Fruit fly (Drosophila melanogaster) whole organism, embryonic: Measurements from ENCODE around the gene Ccdc114.
A peak's percentile ranks its signal among the peaks of the same experiment; 100 is the strongest.

Experiments
- Awh ChIP-seq: fragments of 200-800 bp; sonication (Bioruptor generic); IDR thresholded peaks from 2 replicates; pipeline ENCODE4, ENCODE4 v1.3.6; 2022; ENCODE audit warnings: missing biosample characterization, missing genetic modification characterization
- CG10147 ChIP-seq: fragments of 200-800 bp; sonication (Bioruptor generic); optimal IDR thresholded peaks from 2 replicates; lab custom pipeline; 2019; ENCODE audit warnings: missing biosample characterization, mild to moderate bottlenecking, missing genetic modification characterization, moderate library complexity
- CG12299 ChIP-seq: fragments of 200-800 bp; sonication (Bioruptor generic); optimal IDR thresholded peaks from 2 replicates; lab custom pipeline; 2018; ENCODE audit warnings: missing biosample characterization, mild to moderate bottlenecking, missing genetic modification characterization
- CG13287 ChIP-seq: fragments of 200-800 bp; sonication (Bioruptor generic); IDR thresholded peaks from 2 replicates; pipeline ENCODE4 v1.3.6; 2022; ENCODE audit warnings: missing biosample characterization, missing genetic modification characterization; ENCODE audit not compliant: partially characterized antibody
- CG13775 ChIP-seq: fragments of 200-800 bp; sonication (Bioruptor generic); optimal IDR thresholded peaks from 3 replicates; lab custom pipeline; 2017; ENCODE audit warnings: missing biosample characterization, mild to moderate bottlenecking, missing genetic modification characterization
- CG13894 ChIP-seq: fragments of 200-800 bp; sonication (Bioruptor generic); optimal IDR thresholded peaks from 3 replicates; lab custom pipeline; 2018; ENCODE audit warnings: missing biosample characterization, mild to moderate bottlenecking, missing genetic modification characterization, moderate library complexity
- CG15269 ChIP-seq: fragments of 200-800 bp; sonication (Bioruptor generic); optimal IDR thresholded peaks from 2 replicates; lab custom pipeline; 2018; ENCODE audit warnings: missing biosample characterization, mild to moderate bottlenecking, missing genetic modification characterization, moderate library complexity
- CG1603 ChIP-seq: fragments of 200-800 bp; sonication (Bioruptor generic); optimal IDR thresholded peaks from 2 replicates; lab custom pipeline; 2019; ENCODE audit warnings: missing biosample characterization, mild to moderate bottlenecking, missing genetic modification characterization, moderate library complexity
- CG1832 ChIP-seq: fragments of 200-800 bp; sonication (Bioruptor generic); optimal IDR thresholded peaks from 2 replicates; lab custom pipeline; 2017; ENCODE audit warnings: missing biosample characterization, mild to moderate bottlenecking, missing genetic modification characterization, inconsistent platforms
- CG34224 ChIP-seq: fragments of 200-800 bp; sonication (Bioruptor generic); IDR thresholded peaks from 3 replicates; pipeline ENCODE4 v1.3.6; 2022; ENCODE audit warnings: missing biosample characterization, missing genetic modification characterization; ENCODE audit not compliant: partially characterized antibody
- CG3838 ChIP-seq: fragments of 200-800 bp; sonication (Bioruptor generic); optimal IDR thresholded peaks from 3 replicates; lab custom pipeline; 2016; ENCODE audit warnings: missing biosample characterization, missing genetic modification characterization
- CG9797 ChIP-seq: fragments of 200-800 bp; sonication (Bioruptor generic); optimal IDR thresholded peaks from 3 replicates; lab custom pipeline; 2018; ENCODE audit warnings: missing biosample characterization, mild to moderate bottlenecking, missing genetic modification characterization
- CG9817 ChIP-seq: fragments of 200-800 bp; sonication (Bioruptor generic); optimal IDR thresholded peaks from 2 replicates; lab custom pipeline; 2018; ENCODE audit warnings: missing biosample characterization, mild to moderate bottlenecking, missing genetic modification characterization, moderate library complexity
- CoRest ChIP-seq: fragments of 200-800 bp; sonication (Bioruptor generic); optimal IDR thresholded peaks from 3 replicates; lab custom pipeline; 2018; ENCODE audit warnings: missing biosample characterization, mild to moderate bottlenecking, missing genetic modification characterization, moderate library complexity
- D ChIP-seq, 2 experiments: fragments of 200-800 bp in 1 of 2; fragments of >200 bp in 1 of 2; sonication (Bioruptor generic) in 1 of 2; optimal IDR thresholded peaks; 2 replicates in 1 of 2; 3 replicates in 1 of 2; lab custom pipeline; 2017; ENCODE audit warnings: mild to moderate bottlenecking in 1 of 2, missing biosample characterization in 1 of 2, missing genetic modification characterization in 1 of 2, missing genetic modification reagents in 1 of 2
- Dll ChIP-seq: fragments of 200-800 bp; sonication (Bioruptor generic); IDR thresholded peaks from 4 replicates; pipeline ENCODE4 v1.3.6; 2022; ENCODE audit warnings: missing biosample characterization, missing genetic modification characterization; ENCODE audit not compliant: partially characterized antibody
- HLHmδ ChIP-seq: fragments of 200-800 bp; sonication (Bioruptor generic); optimal IDR thresholded peaks from 2 replicates; lab custom pipeline; 2018; ENCODE audit warnings: missing biosample characterization, mild to moderate bottlenecking, missing genetic modification characterization, moderate library complexity
- Mrtf ChIP-seq: fragments of 200-800 bp; sonication (Bioruptor generic); IDR thresholded peaks from 3 replicates; pipeline ENCODE4 v1.3.6; 2022; ENCODE audit warnings: missing biosample characterization, missing genetic modification characterization
- Nf-YB ChIP-seq: fragments of 200-800 bp; sonication (Bioruptor generic); optimal IDR thresholded peaks from 3 replicates; lab custom pipeline; 2019; ENCODE audit warnings: missing biosample characterization, mild to moderate bottlenecking, missing genetic modification characterization, moderate library complexity
- Opbp ChIP-seq: fragments of 200-800 bp; sonication (Bioruptor generic); IDR thresholded peaks from 3 replicates; pipeline ENCODE4 v1.3.6; 2022; ENCODE audit warnings: missing biosample characterization, missing genetic modification characterization; ENCODE audit not compliant: partially characterized antibody
- Ptx1 ChIP-seq: fragments of 200-800 bp; sonication (Bioruptor generic); IDR thresholded peaks from 2 replicates; pipeline ENCODE4 v1.3.6; 2022; ENCODE audit warnings: missing biosample characterization, missing genetic modification characterization
- Sry-δ ChIP-seq: fragments of 200-800 bp; sonication (Bioruptor generic); optimal IDR thresholded peaks from 2 replicates; lab custom pipeline; 2016; ENCODE audit warnings: missing biosample characterization, missing genetic modification characterization
- Ssrp ChIP-seq: fragments of 200-800 bp; sonication (Bioruptor generic); optimal IDR thresholded peaks from 2 replicates; lab custom pipeline; 2018; ENCODE audit warnings: missing biosample characterization, mild to moderate bottlenecking, missing genetic modification characterization, moderate library complexity
- Stat92E ChIP-seq, 3 experiments: fragments of >200 bp in 2 of 3; fragments of 200-800 bp in 1 of 3; sonication (Bioruptor generic) in 1 of 3; optimal IDR thresholded peaks; 2 replicates each; lab custom pipeline; 2017 to 2019; ENCODE audit warnings: missing biosample characterization in 3 of 3, missing genetic modification characterization in 3 of 3, mild to moderate bottlenecking in 1 of 3, moderate library complexity in 1 of 3
- Taf1 ChIP-seq: fragments of 200-800 bp; sonication (Bioruptor generic); IDR thresholded peaks from 2 replicates; pipeline ENCODE4 v1.3.6; 2022; ENCODE audit warnings: missing biosample characterization, missing genetic modification characterization
- bbx ChIP-seq: fragments of 200-800 bp; sonication (Bioruptor generic); IDR thresholded peaks from 2 replicates; pipeline ENCODE4 v1.3.6; 2022; ENCODE audit warnings: missing biosample characterization, missing genetic modification characterization; ENCODE audit not compliant: partially characterized antibody
- cato ChIP-seq: fragments of 200-800 bp; sonication (Bioruptor generic); optimal IDR thresholded peaks from 2 replicates; lab custom pipeline; 2016; ENCODE audit warnings: missing biosample characterization, missing genetic modification characterization, borderline replicate concordance
- crol ChIP-seq: fragments of 200-800 bp; sonication (Bioruptor generic); IDR thresholded peaks from 2 replicates; pipeline ENCODE4 v1.3.6; 2022; ENCODE audit warnings: missing biosample characterization, missing genetic modification characterization
- danr ChIP-seq: fragments of 200-800 bp; sonication (Bioruptor generic); IDR thresholded peaks from 2 replicates; pipeline ENCODE4 v1.3.6; 2022; ENCODE audit warnings: missing biosample characterization, missing genetic modification characterization
- grn ChIP-seq: fragments of 200-800 bp; sonication (Bioruptor generic); optimal IDR thresholded peaks from 3 replicates; lab custom pipeline; 2017; ENCODE audit warnings: missing biosample characterization, missing genetic modification characterization
- insv ChIP-seq, 2 experiments: fragments of 200-800 bp; sonication (Bioruptor generic); optimal IDR thresholded peaks; 3 replicates each; lab custom pipeline; 2016 to 2018; ENCODE audit warnings: missing biosample characterization in 2 of 2, missing genetic modification characterization in 2 of 2
- klu ChIP-seq: fragments of 200-800 bp; sonication (Bioruptor generic); IDR thresholded peaks from 2 replicates; pipeline ENCODE4 v1.3.6; 2022; ENCODE audit warnings: missing biosample characterization, missing genetic modification characterization
- lbe ChIP-seq: fragments of 200-800 bp; sonication (Bioruptor generic); optimal IDR thresholded peaks from 2 replicates; lab custom pipeline; 2016; ENCODE audit warnings: missing biosample characterization, mild to moderate bottlenecking, missing genetic modification characterization
- mam ChIP-seq: fragments of 200-800 bp; sonication (Bioruptor generic); optimal IDR thresholded peaks from 3 replicates; lab custom pipeline; 2016; ENCODE audit warnings: missing biosample characterization, missing genetic modification characterization
- nom ChIP-seq: fragments of 200-800 bp; sonication (Bioruptor generic); optimal IDR thresholded peaks from 2 replicates; lab custom pipeline; 2017; ENCODE audit warnings: missing biosample characterization, missing genetic modification characterization, mild to moderate bottlenecking, moderate library complexity, missing genetic modification reagents
- odd ChIP-seq: fragments of 200-800 bp; sonication (Bioruptor generic); optimal IDR thresholded peaks from 2 replicates; lab custom pipeline; 2017; ENCODE audit warnings: missing biosample characterization, mild to moderate bottlenecking, missing genetic modification characterization
- onecut ChIP-seq: fragments of 200-800 bp; sonication (Bioruptor generic); IDR thresholded peaks from 2 replicates; pipeline ENCODE4 v1.3.6; 2022; ENCODE audit warnings: missing biosample characterization, missing genetic modification characterization
- pzg ChIP-seq: fragments of 200-800 bp; sonication (Bioruptor generic); optimal IDR thresholded peaks from 3 replicates; lab custom pipeline; 2018; ENCODE audit warnings: missing biosample characterization, mild to moderate bottlenecking, missing genetic modification characterization, moderate library complexity
- ranshi ChIP-seq: fragments of 200-800 bp; sonication (Bioruptor generic); IDR thresholded peaks from 2 replicates; pipeline ENCODE4 v1.3.6; 2022; ENCODE audit warnings: missing biosample characterization, missing genetic modification characterization
- sc ChIP-seq, 3 experiments: fragments of >200 bp in 2 of 3; fragments of 200-800 bp in 1 of 3; sonication (Bioruptor generic) in 1 of 3; optimal IDR thresholded peaks; 2 replicates in 2 of 3; 3 replicates in 1 of 3; lab custom pipeline; 2017; ENCODE audit warnings: mild to moderate bottlenecking in 1 of 3, missing biosample characterization in 1 of 3, missing genetic modification characterization in 1 of 3, missing genetic modification reagents in 1 of 3
- sim ChIP-seq: fragments of 200-800 bp; sonication (Bioruptor generic); IDR thresholded peaks from 2 replicates; pipeline ENCODE4 v1.3.6; 2022; ENCODE audit warnings: missing biosample characterization, missing genetic modification characterization
- sob ChIP-seq: fragments of 200-800 bp; sonication (Bioruptor generic); IDR thresholded peaks from 2 replicates; pipeline ENCODE4 v1.3.6; 2022; ENCODE audit warnings: missing biosample characterization, missing genetic modification characterization
- sr ChIP-seq: fragments of 200-800 bp; sonication (Bioruptor generic); IDR thresholded peaks from 3 replicates; pipeline ENCODE4 v1.3.6; 2022; ENCODE audit warnings: missing biosample characterization, missing genetic modification characterization
- stwl ChIP-seq: fragments of 200-800 bp; sonication (Bioruptor generic); optimal IDR thresholded peaks from 3 replicates; lab custom pipeline; 2018; ENCODE audit warnings: missing biosample characterization, mild to moderate bottlenecking, missing genetic modification characterization, moderate library complexity
- tin ChIP-seq: fragments of 200-800 bp; sonication (Bioruptor generic); optimal IDR thresholded peaks from 3 replicates; lab custom pipeline; 2016; ENCODE audit warnings: missing biosample characterization, missing genetic modification characterization
- yki ChIP-seq: fragments of >200 bp; optimal IDR thresholded peaks from 3 replicates; lab custom pipeline; 2018

Gene Ccdc114

dm6 chr3R:16646952-16647715 lies 22.6 kb upstream of the Ccdc114 start, which contains the start of the genes CG10324 and CCT3 (continued):
- TF ChIP-seq Taf1 (GFP tag; lab: Robert Waterston, UW): no peak
- peak; percentile 67 for TF ChIP-seq Ptx1 (GFP tag; lab: Robert Waterston, UW)
- no peak for TF ChIP-seq odd
- TF ChIP-seq CG1832 (GFP tag; lab: Kevin White, UChicago): no peak
- TF ChIP-seq CG13894: peak; percentile 25
- TF ChIP-seq Dll (GFP tag; lab: Robert Waterston, UW): peak; percentile 71
- TF ChIP-seq Awh (GFP tag; lab: Robert Waterston, UW): peak; percentile 56
- no peak for TF ChIP-seq D (optimal IDR thresholded peaks at IDR 0.05; lab: Kevin White, UChicago)
- no peak for TF ChIP-seq D (GFP tag; optimal IDR thresholded peaks at IDR 0.05; lab: Kevin White, UChicago)
- no peak for TF ChIP-seq crol (GFP tag; lab: Robert Waterston, UW)
- peak; percentile 81 for TF ChIP-seq CG13775 (GFP tag; lab: Kevin White, UChicago)
- peak; percentile 73 for TF ChIP-seq Ssrp
- peak; percentile 46 for TF ChIP-seq CG10147 (GFP tag; lab: Kevin White, UChicago)
- TF ChIP-seq CG9817 (tag; lab: Kevin White, UChicago): peak; percentile 80
- no peak for TF ChIP-seq grn (GFP tag; lab: Kevin White, UChicago)
- TF ChIP-seq mam (GFP tag; lab: Kevin White, UChicago): peak; percentile 45
- TF ChIP-seq Mrtf (GFP tag; lab: Robert Waterston, UW): no peak
- no peak for TF ChIP-seq Stat92E (GFP tag; optimal IDR thresholded peaks at IDR 0.05; lab: Kevin White, UChicago)
- peak; percentile 44 for TF ChIP-seq cato (GFP tag; lab: Kevin White, UChicago)
- no peak for TF ChIP-seq lbe (GFP tag; lab: Kevin White, UChicago)
- TF ChIP-seq tin (GFP tag; lab: Kevin White, UChicago): peak; percentile 50
- TF ChIP-seq CG3838 (GFP tag; lab: Kevin White, UChicago): no peak

dm6 chr3R:16643591-16643990 lies 19.1 kb upstream of the Ccdc114 start, which contains the start of gene Arl6IP1:
Gene Arl6IP1 (plus strand): TSS chr3R:16643605.
- TF ChIP-seq CG15269 (tag; lab: Kevin White, UChicago) (no peak), CG34224 (GFP tag; lab: Robert Waterston, UW) (peak; percentile 66; the same call in 2 of the 3 replicates), danr (GFP tag; lab: Robert Waterston, UW) (no peak), pzg (GFP tag; lab: Kevin White, UChicago) (peak; percentile 84), onecut (GFP tag; lab: Robert Waterston, UW) (peak; percentile 97), Nf-YB (no peak), Opbp (GFP tag; lab: Robert Waterston, UW) (peak; percentile 62; the same call in 2 of the 3 replicates), HLHmδ (GFP tag; lab: Kevin White, UChicago) (no peak), bbx (peak; percentile 67), CG12299 (no peak), CG9797 (GFP tag; lab: Kevin White, UChicago) (peak; percentile 86), Sry-δ (GFP tag; lab: Kevin White, UChicago) (peak; percentile 62), ranshi (no peak), CG1603 (tag; lab: Kevin White, UChicago) (peak; percentile 57), nom (GFP tag; lab: Kevin White, UChicago) (peak; percentile 8), CoRest (peak; percentile 40), sob (GFP tag; lab: Robert Waterston, UW) (0 out of 2 replicates have a peak, but pooled peaks have one; percentile 26), stwl (tag; lab: Kevin White, UChicago) (peak; percentile 97), yki (no peak), CG13287 (peak; percentile 73), sim (GFP tag; lab: Robert Waterston, UW) (no peak), insv (GFP tag; optimal IDR thresholded peaks at IDR 0.05; lab: Kevin White, UChicago) (no peak), klu (GFP tag; lab: Robert Waterston, UW) (no peak), Stat92E (GFP tag; optimal IDR thresholded peaks at IDR 0.05; lab: Kevin White, UChicago) (peak in 1 of 3 experiments; percentile 39), sc (optimal IDR thresholded peaks at IDR 0.05; lab: Kevin White, UChicago) (no peak), sc (GFP tag; optimal IDR thresholded peaks at IDR 0.05; lab: Kevin White, UChicago) (no peak), Mrtf (GFP tag; lab: Robert Waterston, UW) (no peak), sr (GFP tag; lab: Robert Waterston, UW) (no peak)
